Worm (Caenorhabditis elegans) whole organism, mixed stage, embryonic: ENCODE results near the gene Y57A10C.1.

Experiments used
- bed-3 ChIP-seq: fragments of 200-800 bp; sonication (Bioruptor generic); optimal IDR thresholded peaks from 3 replicates; lab custom pipeline; 2018; ENCODE audit warnings: mild to moderate bottlenecking, missing genetic modification characterization, moderate library complexity, missing compliant biosample characterization
- blmp-1 ChIP-seq: fragments of 150-350 bp; optimal IDR thresholded peaks from 2 replicates; lab custom pipeline; 2014; ENCODE audit warnings: missing biosample characterization, missing genetic modification characterization
- ceh-39 ChIP-seq: fragments of 150-350 bp; optimal IDR thresholded peaks from 2 replicates; lab custom pipeline; 2014; ENCODE audit warnings: missing biosample characterization, missing genetic modification characterization
- ceh-43 ChIP-seq: fragments of 200-800 bp; sonication (Bioruptor generic); optimal IDR thresholded peaks from 2 replicates; lab custom pipeline; 2018; ENCODE audit warnings: mild to moderate bottlenecking, missing genetic modification characterization, moderate library complexity, missing compliant biosample characterization
- ceh-83 ChIP-seq: fragments of 200-800 bp; sonication (Bioruptor generic); optimal IDR thresholded peaks from 2 replicates; lab custom pipeline; 2018; ENCODE audit warnings: mild to moderate bottlenecking, missing genetic modification characterization, missing compliant biosample characterization
- ces-1 ChIP-seq: fragments of 150-350 bp; optimal IDR thresholded peaks from 2 replicates; lab custom pipeline; 2014; ENCODE audit warnings: missing biosample characterization, missing genetic modification reagents, missing genetic modification characterization
- cnd-1 ChIP-seq: fragments of 200-800 bp; sonication (Bioruptor generic); optimal IDR thresholded peaks from 2 replicates; lab custom pipeline; 2018; ENCODE audit warnings: mild to moderate bottlenecking, missing genetic modification characterization, missing compliant biosample characterization
- drap-1 ChIP-seq: fragments of 200-800 bp; sonication (Bioruptor generic); optimal IDR thresholded peaks from 3 replicates; lab custom pipeline; 2018; ENCODE audit warnings: mild to moderate bottlenecking, missing genetic modification characterization, missing compliant biosample characterization
- elt-1 ChIP-seq: sonication (generic microtip); optimal IDR thresholded peaks from 2 replicates; lab custom pipeline; 2017; ENCODE audit warnings: missing genetic modification characterization, mild to moderate bottlenecking, missing compliant biosample characterization, antibody characterized with exemption, moderate library complexity, borderline replicate concordance; ENCODE audit not compliant: insufficient read depth
- elt-3 ChIP-seq: fragments of 150-350 bp; optimal IDR thresholded peaks from 2 replicates; lab custom pipeline; 2014; ENCODE audit warnings: missing biosample characterization, missing genetic modification characterization
- flh-1 ChIP-seq: fragments of 200-800 bp; sonication (Bioruptor generic); optimal IDR thresholded peaks from 2 replicates; lab custom pipeline; 2018; ENCODE audit warnings: mild to moderate bottlenecking, missing genetic modification characterization, moderate library complexity, missing compliant biosample characterization
- ham-2 ChIP-seq: fragments of 200-800 bp; sonication (Bioruptor generic); optimal IDR thresholded peaks from 2 replicates; lab custom pipeline; 2018; ENCODE audit warnings: mild to moderate bottlenecking, missing genetic modification characterization, missing compliant biosample characterization
- hlh-1 ChIP-seq: fragments of 150-350 bp; optimal IDR thresholded peaks from 2 replicates; lab custom pipeline; 2014; ENCODE audit warnings: missing biosample characterization, missing genetic modification reagents, missing genetic modification characterization
- lin-13 ChIP-seq: fragments of 150-350 bp; optimal IDR thresholded peaks from 2 replicates; lab custom pipeline; 2014; ENCODE audit warnings: missing biosample characterization, missing genetic modification characterization
- lin-32 ChIP-seq: fragments of 200-800 bp; sonication (Bioruptor generic); optimal IDR thresholded peaks from 2 replicates; lab custom pipeline; 2018; ENCODE audit warnings: mild to moderate bottlenecking, missing genetic modification characterization, missing compliant biosample characterization
- mep-1 ChIP-seq: fragments of 150-350 bp; optimal IDR thresholded peaks from 2 replicates; lab custom pipeline; 2017; ENCODE audit warnings: missing biosample characterization, missing genetic modification reagents, missing genetic modification characterization, inconsistent platforms
- mls-2 ChIP-seq: sonication (generic microtip); optimal IDR thresholded peaks from 2 replicates; lab custom pipeline; 2016; ENCODE audit warnings: mild to moderate bottlenecking, missing genetic modification characterization, moderate library complexity, missing compliant biosample characterization
- nhr-12 ChIP-seq: fragments of 150-350 bp; optimal IDR thresholded peaks from 2 replicates; lab custom pipeline; 2014; ENCODE audit warnings: missing biosample characterization, missing genetic modification characterization
- nhr-2 ChIP-seq: fragments of 150-350 bp; optimal IDR thresholded peaks from 2 replicates; lab custom pipeline; 2014; ENCODE audit warnings: missing biosample characterization, missing genetic modification characterization
- nhr-237 ChIP-seq: fragments of 150-350 bp; optimal IDR thresholded peaks from 2 replicates; lab custom pipeline; 2014; ENCODE audit warnings: missing biosample characterization, missing genetic modification characterization
- nhr-28 ChIP-seq: fragments of 150-350 bp; optimal IDR thresholded peaks from 2 replicates; lab custom pipeline; 2014; ENCODE audit warnings: missing biosample characterization, missing genetic modification characterization
- pha-4 ChIP-seq: fragments of 150-350 bp; optimal IDR thresholded peaks from 2 replicates; lab custom pipeline; 2018; ENCODE audit warnings: missing biosample characterization, missing genetic modification reagents, missing genetic modification characterization
- sem-2 ChIP-seq: fragments of 200-800 bp; sonication (Bioruptor generic); optimal IDR thresholded peaks from 2 replicates; lab custom pipeline; 2018; ENCODE audit warnings: mild to moderate bottlenecking, missing genetic modification characterization, missing compliant biosample characterization
- snpc-4 ChIP-seq: fragments of 150-350 bp; optimal IDR thresholded peaks from 2 replicates; lab custom pipeline; 2014; ENCODE audit warnings: missing biosample characterization, missing genetic modification characterization
- sptf-1 ChIP-seq: sonication (generic microtip); optimal IDR thresholded peaks from 2 replicates; lab custom pipeline; 2017; ENCODE audit warnings: mild to moderate bottlenecking, missing genetic modification characterization, moderate library complexity, missing compliant biosample characterization
- tbx-8 ChIP-seq: fragments of 200-800 bp; sonication (Bioruptor generic); optimal IDR thresholded peaks from 2 replicates; lab custom pipeline; 2018; ENCODE audit warnings: mild to moderate bottlenecking, missing genetic modification characterization, moderate library complexity, missing compliant biosample characterization
- unc-120 ChIP-seq: sonication (generic microtip); optimal IDR thresholded peaks from 2 replicates; lab custom pipeline; 2017; ENCODE audit warnings: missing genetic modification characterization, missing compliant biosample characterization; ENCODE audit not compliant: poor library complexity, severe bottlenecking
- unc-39 ChIP-seq: fragments of 150-350 bp; optimal IDR thresholded peaks from 2 replicates; lab custom pipeline; 2014; ENCODE audit warnings: missing biosample characterization, missing genetic modification characterization
- unc-62 ChIP-seq: fragments of 150-350 bp; optimal IDR thresholded peaks from 2 replicates; lab custom pipeline; 2014; ENCODE audit warnings: missing biosample characterization, missing genetic modification reagents, missing genetic modification characterization
- zip-8 ChIP-seq: fragments of 150-350 bp; optimal IDR thresholded peaks from 2 replicates; lab custom pipeline; 2014; ENCODE audit warnings: missing biosample characterization, missing genetic modification characterization

The Y57A10C.1 gene

DNA sequence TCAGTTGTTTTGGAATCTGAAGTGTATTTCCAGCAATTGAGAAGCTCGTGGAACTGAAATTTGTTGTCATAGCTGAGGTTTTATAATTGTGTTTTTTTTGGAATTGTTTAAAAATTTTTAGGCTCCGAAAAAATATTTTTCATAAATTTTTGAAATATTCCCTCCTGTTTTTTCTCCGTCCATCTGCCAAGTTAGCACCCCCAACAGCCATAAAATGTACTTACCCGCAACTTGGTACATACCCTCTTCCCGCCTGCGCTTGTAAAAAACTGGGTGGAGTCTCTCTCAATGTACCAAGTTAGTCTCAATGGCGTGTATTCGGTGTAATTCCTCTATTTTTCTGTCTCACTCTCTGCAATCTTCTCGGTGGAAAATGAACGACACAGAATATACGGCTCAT is 22.5 kb downstream of the Y57A10C.1 start, which contains the start of gene Y57A10B.6:
TSS of gene Y57A10B.6 (plus strand) at position 301 of the 400 bp plus-strand sequence.
- no peak for TF ChIP-seq lin-13 (tag; lab: Kevin White, UChicago)

DNA sequence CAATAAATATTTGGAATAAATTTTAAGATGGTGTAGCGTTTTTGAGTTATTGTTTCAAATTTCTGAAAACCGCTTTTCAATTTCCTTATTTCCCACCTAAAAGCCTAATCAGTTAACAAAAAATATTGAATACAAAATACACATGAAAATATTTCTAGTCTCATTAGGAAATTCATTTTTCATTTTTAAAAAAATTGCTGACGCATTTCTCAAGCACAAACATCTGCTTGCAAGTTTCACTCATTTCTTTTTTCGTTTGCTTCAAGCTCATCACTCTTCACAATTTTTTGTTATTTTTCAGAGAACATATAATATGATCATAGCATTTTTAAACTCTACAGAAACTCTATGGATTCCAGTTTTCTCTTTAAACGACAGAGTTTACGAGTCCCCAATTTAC is 24.3 kb downstream of the Y57A10C.1 start, which contains the start of gene sre-41:
TSS of gene sre-41 (plus strand) at position 301 of the 400 bp plus-strand sequence.
- no peak for TF ChIP-seq sptf-1
- no peak for TF ChIP-seq zip-8 (tag; lab: Kevin White, UChicago)
- TF ChIP-seq lin-32 (GFP tag; lab: Kevin White, UChicago) = no peak
- no peak for TF ChIP-seq pha-4 (tag; lab: Kevin White, UChicago)
- TF ChIP-seq unc-120 (tag; lab: Kevin White, UChicago) = no peak
- no peak for TF ChIP-seq unc-62 (GFP tag; lab: Kevin White, UChicago)
- TF ChIP-seq elt-1 = no peak
- no peak for TF ChIP-seq snpc-4
- no peak for TF ChIP-seq mep-1
- TF ChIP-seq nhr-2 (tag; lab: Kevin White, UChicago) = no peak
- TF ChIP-seq nhr-12 (tag; lab: Kevin White, UChicago) = no peak
- TF ChIP-seq tbx-8 = no peak
- no peak for TF ChIP-seq ceh-39 (tag; lab: Kevin White, UChicago)
- no peak for TF ChIP-seq ceh-43 (GFP tag; lab: Kevin White, UChicago)
- no peak for TF ChIP-seq sem-2 (GFP tag; lab: Kevin White, UChicago)
- no peak for TF ChIP-seq mls-2 (tag; lab: Kevin White, UChicago)
- TF ChIP-seq lin-13 (tag; lab: Kevin White, UChicago) = no peak
- TF ChIP-seq cnd-1 = no peak
- TF ChIP-seq nhr-28 (tag; lab: Kevin White, UChicago) = no peak
- no peak for TF ChIP-seq nhr-237 (tag; lab: Kevin White, UChicago)

DNA sequence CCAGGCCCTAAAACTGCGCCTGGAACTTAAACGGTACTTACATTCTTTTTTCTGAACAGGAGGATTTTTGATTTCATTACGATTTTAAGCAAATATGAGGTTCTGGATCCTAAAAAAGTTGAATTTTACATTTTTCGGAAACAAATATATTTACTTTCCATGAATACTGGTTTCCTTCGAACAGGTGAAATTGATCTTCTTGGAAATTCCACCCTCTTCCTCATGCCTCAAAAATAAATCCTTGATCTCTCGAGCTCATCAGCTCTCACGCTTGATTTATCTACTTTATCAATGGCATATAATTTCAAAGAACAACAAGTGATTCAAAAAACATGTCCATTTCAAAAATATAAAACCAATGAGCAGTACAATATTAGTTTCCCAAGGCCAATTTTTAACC is 24.8 kb downstream of the Y57A10C.1 start:
- TF ChIP-seq nhr-237 (tag; lab: Kevin White, UChicago) (no peak), elt-3 (no peak), ham-2 (GFP tag; lab: Kevin White, UChicago) (no peak), drap-1 (GFP tag; lab: Kevin White, UChicago) (no peak), elt-1 (no peak), bed-3 (GFP tag; lab: Kevin White, UChicago) (no peak), nhr-28 (tag; lab: Kevin White, UChicago) (no peak), hlh-1 (tag; lab: Kevin White, UChicago) (no peak), cnd-1 (no peak), flh-1 (GFP tag; lab: Kevin White, UChicago) (no peak), sptf-1 (no peak), snpc-4 (no peak)

DNA sequence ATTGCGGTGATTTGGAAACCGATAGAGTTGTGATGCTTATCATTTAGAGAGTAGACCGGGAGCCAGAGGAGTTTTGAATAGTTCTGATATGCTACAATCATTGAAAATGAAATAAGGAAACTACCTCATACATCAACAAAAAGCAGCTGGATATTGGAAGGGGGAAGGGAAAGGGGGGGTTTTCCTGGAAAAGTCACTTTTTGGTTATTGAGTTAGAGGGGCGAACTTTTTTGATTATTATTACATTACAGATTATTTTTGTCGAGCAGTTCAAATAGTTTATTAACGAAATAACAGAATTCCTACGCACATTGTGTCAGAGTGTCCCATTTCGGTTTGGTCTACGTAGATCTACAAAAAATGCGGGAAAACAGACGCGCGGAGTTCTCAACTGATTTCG is 25.5 kb downstream of the Y57A10C.1 start, which contains the start of gene sre-42:
TSS of gene sre-42 (minus strand) at position 101 of the 400 bp plus-strand sequence.
- no peak for TF ChIP-seq unc-62 (GFP tag; lab: Kevin White, UChicago)
- TF ChIP-seq nhr-237 (tag; lab: Kevin White, UChicago) = no peak
- no peak for TF ChIP-seq flh-1 (GFP tag; lab: Kevin White, UChicago)
- TF ChIP-seq drap-1 (GFP tag; lab: Kevin White, UChicago) = no peak
- no peak for TF ChIP-seq sem-2 (GFP tag; lab: Kevin White, UChicago)
- TF ChIP-seq nhr-28 (tag; lab: Kevin White, UChicago) = no peak
- no peak for TF ChIP-seq elt-3
- TF ChIP-seq tbx-8 = no peak
- no peak for TF ChIP-seq ceh-39 (tag; lab: Kevin White, UChicago)
- no peak for TF ChIP-seq hlh-1 (tag; lab: Kevin White, UChicago)
- TF ChIP-seq unc-39 = no peak
- no peak for TF ChIP-seq blmp-1 (tag; lab: Kevin White, UChicago)
- no peak for TF ChIP-seq nhr-2 (tag; lab: Kevin White, UChicago)
- no peak for TF ChIP-seq ceh-83 (GFP tag; lab: Kevin White, UChicago)
- no peak for TF ChIP-seq mls-2 (tag; lab: Kevin White, UChicago)
- TF ChIP-seq bed-3 (GFP tag; lab: Kevin White, UChicago) = no peak
- no peak for TF ChIP-seq nhr-12 (tag; lab: Kevin White, UChicago)

DNA sequence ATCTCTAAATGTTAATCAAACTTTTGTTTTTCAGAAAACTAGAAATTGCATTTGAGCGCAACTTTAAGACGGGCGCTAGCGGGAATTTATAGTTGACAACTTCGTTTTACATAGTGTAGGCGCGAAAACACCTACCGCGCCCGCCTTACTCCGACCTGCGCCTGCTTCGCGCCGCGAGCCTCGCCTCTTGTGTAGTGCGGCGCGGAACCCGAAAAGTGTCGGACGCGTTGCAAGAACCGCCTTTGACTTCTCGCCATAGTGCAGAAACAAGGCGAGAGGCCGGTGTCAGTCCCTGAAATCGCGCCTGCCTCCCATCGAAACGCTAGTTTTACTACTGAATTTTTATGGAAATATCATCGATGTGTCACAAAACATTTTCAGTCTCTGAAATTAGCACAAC is 26.5 kb downstream of the Y57A10C.1 start:
- TF ChIP-seq ces-1 (GFP tag; lab: Kevin White, UChicago) (no peak), ceh-43 (GFP tag; lab: Kevin White, UChicago) (no peak), ceh-83 (GFP tag; lab: Kevin White, UChicago) (no peak), ham-2 (GFP tag; lab: Kevin White, UChicago) (no peak), sptf-1 (no peak), lin-32 (GFP tag; lab: Kevin White, UChicago) (no peak)
